Fruit fly (Drosophila melanogaster): ENCODE results near the gene rin.

rin gene

dm6 chr3R:13645874-13646370 lies 882 bp upstream of the rin start, which contains the start of gene sqd (continued):
- TF ChIP-seq Blimp-1 (GFP tag; optimal IDR thresholded peaks at IDR 0.05) (no peak), Eip93F (GFP tag; optimal IDR thresholded peaks at IDR 0.05) (no peak), net (GFP tag; optimal IDR thresholded peaks at IDR 0.05) (peak; percentile 24), Ets21C (GFP tag; optimal IDR thresholded peaks at IDR 0.05) (peak; percentile 51), CG4318 (GFP tag; optimal IDR thresholded peaks at IDR 0.05) (no peak), Hr39 (GFP tag; optimal IDR thresholded peaks at IDR 0.05) (peak; percentile 64), vri (GFP tag; optimal IDR thresholded peaks at IDR 0.05) (no peak), dsx (GFP tag; optimal IDR thresholded peaks at IDR 0.05; ENCODE audit: poor library complexity, severe bottlenecking) (peak; percentile 68), CG6854 (GFP tag; optimal IDR thresholded peaks at IDR 0.05) (peak; percentile 71), Hr4 (GFP tag; optimal IDR thresholded peaks at IDR 0.05) (peak; percentile 54), Met (GFP tag; optimal IDR thresholded peaks at IDR 0.05) (peak; percentile 69), pdm3 (GFP tag; optimal IDR thresholded peaks at IDR 0.05) (peak; percentile 64), fkh (GFP tag; optimal IDR thresholded peaks at IDR 0.05) (peak; percentile 81), CG6276 (GFP tag; optimal IDR thresholded peaks at IDR 0.05) (no peak), CG11902 (GFP tag; optimal IDR thresholded peaks at IDR 0.05) (peak; percentile 20), CG10669 (GFP tag; optimal IDR thresholded peaks at IDR 0.05) (peak; percentile 45)

dm6 chr3R:13647734-13648541 lies 1.1 kb downstream of the rin start:
- TF ChIP-seq Sox14 (GFP tag; optimal IDR thresholded peaks at IDR 0.05) = peak; percentile 61
- TF ChIP-seq Eip78C (GFP tag) = peak; percentile 52
- no peak for TF ChIP-seq lz (GFP tag; optimal IDR thresholded peaks at IDR 0.05)
- TF ChIP-seq CG6276 (GFP tag; optimal IDR thresholded peaks at IDR 0.05) = no peak
- TF ChIP-seq CG6854 (GFP tag; optimal IDR thresholded peaks at IDR 0.05) = no peak
- TF ChIP-seq ss (GFP tag; optimal IDR thresholded peaks at IDR 0.05) = peak in 1 of 2 experiments; percentile 17

dm6 chr3R:13656294-13656693 lies 9.5 kb downstream of the rin start, which contains the start of gene Rbp4:
TSS of gene Rbp4 (minus strand) at chr3R:13656394.
- TF ChIP-seq Met (GFP tag; optimal IDR thresholded peaks at IDR 0.05) (no peak), esn (GFP tag; optimal IDR thresholded peaks at IDR 0.05) (no peak), CG8632 (GFP tag; optimal IDR thresholded peaks at IDR 0.05) (no peak), CG1621 (tag; optimal IDR thresholded peaks at IDR 0.05) (no peak), dsx (GFP tag; optimal IDR thresholded peaks at IDR 0.05; ENCODE audit: poor library complexity, severe bottlenecking) (no peak), CG10631 (GFP tag; optimal IDR thresholded peaks at IDR 0.05) (no peak), fd59A (GFP tag; optimal IDR thresholded peaks at IDR 0.05) (no peak), CG9139 (GFP tag; optimal IDR thresholded peaks at IDR 0.05) (no peak), Blimp-1 (GFP tag; optimal IDR thresholded peaks at IDR 0.05) (no peak), CG6854 (GFP tag; optimal IDR thresholded peaks at IDR 0.05) (no peak), OdsH (GFP tag; optimal IDR thresholded peaks at IDR 0.05) (no peak), lz (GFP tag; optimal IDR thresholded peaks at IDR 0.05) (no peak), CG11762 (GFP tag; optimal IDR thresholded peaks at IDR 0.05; ENCODE audit: insufficient read depth) (no peak)

- no peak for TF ChIP-seq OdsH (GFP tag; optimal IDR thresholded peaks at IDR 0.05)
- TF ChIP-seq CG8319 (GFP tag; optimal IDR thresholded peaks at IDR 0.05) = no peak
- no peak; the same call in 2 of the 3 replicates for TF ChIP-seq CG8119 (GFP tag; IDR thresholded peaks at IDR 0.05)
- TF ChIP-seq CG6854 (GFP tag; optimal IDR thresholded peaks at IDR 0.05) = peak; percentile 79
- TF ChIP-seq vri (GFP tag; optimal IDR thresholded peaks at IDR 0.05) = peak; percentile 33
- peak; percentile 7; the same call in 2 of the 3 replicates for TF ChIP-seq CG6163 (GFP tag; IDR thresholded peaks at IDR 0.05)
- peak; percentile 23 for TF ChIP-seq eg (GFP tag; IDR thresholded peaks at IDR 0.05)
- TF ChIP-seq ss (GFP tag; optimal IDR thresholded peaks at IDR 0.05) = peak; percentile 54 to 56
- peak; percentile 52 for TF ChIP-seq CG9139 (GFP tag; optimal IDR thresholded peaks at IDR 0.05)
- no peak for TF ChIP-seq CG31627 (GFP tag; optimal IDR thresholded peaks at IDR 0.05)
- TF ChIP-seq Ets96B (tag; optimal IDR thresholded peaks at IDR 0.05) = peak; percentile 1
- no peak for TF ChIP-seq CG32006 (GFP tag; optimal IDR thresholded peaks at IDR 0.05)
- peak; percentile 10 for TF ChIP-seq lz (GFP tag; optimal IDR thresholded peaks at IDR 0.05)
- TF ChIP-seq CG6808 (GFP tag; optimal IDR thresholded peaks at IDR 0.05) = peak; percentile 55
- no peak for TF ChIP-seq spab (GFP tag; optimal IDR thresholded peaks at IDR 0.05)
- no peak for TF ChIP-seq cyc (GFP tag; optimal IDR thresholded peaks at IDR 0.05)
- peak; percentile 26 for TF ChIP-seq dsx (GFP tag; optimal IDR thresholded peaks at IDR 0.05; ENCODE audit: poor library complexity, severe bottlenecking)
- no peak for TF ChIP-seq Hr4 (GFP tag; optimal IDR thresholded peaks at IDR 0.05)
- no peak for TF ChIP-seq fkh (GFP tag; optimal IDR thresholded peaks at IDR 0.05)
- TF ChIP-seq Ets21C (GFP tag; optimal IDR thresholded peaks at IDR 0.05) = no peak
- TF ChIP-seq acj6 (GFP tag; optimal IDR thresholded peaks at IDR 0.05) = no peak
- TF ChIP-seq pdm3 (GFP tag; optimal IDR thresholded peaks at IDR 0.05) = no peak
- TF ChIP-seq CG1621 (tag; optimal IDR thresholded peaks at IDR 0.05) = no peak
These were observed 13.3 kb downstream of the rin start, which contains the start of gene Hrb87F for dm6 chr3R:13659865-13660738. TSS of gene Hrb87F (minus strand) at chr3R:13660531.

Measured in whole organism, prepupa.